Fruit fly (Drosophila melanogaster): ENCODE results near the gene narya.

The narya gene

DNA sequence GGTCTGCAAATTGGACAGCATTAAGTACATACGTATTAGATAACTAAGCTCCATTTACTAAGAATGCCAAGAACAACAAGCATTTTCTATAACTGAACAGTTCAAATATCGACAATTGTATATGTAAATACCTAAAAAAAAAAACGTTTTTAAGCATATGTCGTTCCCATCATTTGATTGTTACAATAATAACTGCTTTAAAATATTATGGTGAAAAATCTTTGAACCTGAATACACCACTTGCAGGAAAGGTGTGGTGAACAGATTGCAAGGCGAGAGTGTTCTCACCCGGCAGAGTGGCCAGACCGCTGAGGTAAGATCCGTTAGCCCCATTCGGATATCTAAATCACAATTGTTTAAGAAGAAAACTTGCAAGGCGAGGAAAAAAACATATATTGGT is at the start of gene narya:
Gene narya (plus strand): TSS at position 301 of the 400 bp plus-strand sequence.
- no peak for TF ChIP-seq EcR (GFP tag; optimal IDR thresholded peaks at IDR 0.05)

DNA sequence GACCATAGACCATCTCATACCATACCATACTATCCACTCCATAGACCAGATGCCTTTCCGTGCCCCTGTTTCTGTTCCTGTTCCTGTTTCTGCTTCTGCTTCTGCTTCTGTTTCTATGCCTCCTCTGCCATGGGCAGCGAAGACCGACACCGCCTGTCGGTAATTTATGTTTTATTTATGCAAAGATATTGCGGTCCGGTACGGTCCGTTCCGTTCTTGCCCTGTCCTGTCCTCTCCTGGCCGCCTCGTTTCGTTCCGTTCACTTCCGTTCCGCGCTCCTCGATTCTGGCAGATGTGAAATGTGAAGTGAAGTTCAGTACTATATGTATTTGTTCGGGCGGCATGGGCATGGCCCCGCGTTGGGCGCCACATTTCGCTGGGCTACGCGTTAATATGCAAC is 45.6 kb upstream of the narya start:
- TF ChIP-seq Snoo (tag; optimal IDR thresholded peaks at IDR 0.05) (no peak), CG13204 (GFP tag; optimal IDR thresholded peaks at IDR 0.05) (peak; percentile 36), CG8159 (tag; optimal IDR thresholded peaks at IDR 0.05) (no peak), CG4496 (GFP tag; IDR thresholded peaks at IDR 0.05) (no peak)

DNA sequence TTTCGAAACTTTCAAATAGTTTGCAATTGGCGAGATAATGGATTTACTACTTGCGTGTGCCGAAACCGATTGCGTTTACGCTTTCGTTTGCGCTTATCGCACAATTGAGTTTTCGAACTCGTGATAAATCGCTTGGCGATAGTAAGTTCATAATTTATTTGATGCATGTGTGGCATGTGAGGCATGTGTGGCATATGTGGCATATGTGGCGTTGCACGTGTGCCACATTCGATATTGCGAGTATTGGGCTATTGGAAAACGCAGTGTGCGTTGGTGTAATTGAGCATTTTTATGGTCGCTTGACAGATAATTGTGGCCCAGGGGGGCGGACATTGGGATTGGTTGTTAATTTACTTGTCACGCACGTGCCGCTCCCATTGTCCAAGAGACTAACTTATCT is 41.1 kb upstream of the narya start:
- no peak for TF ChIP-seq gl (tag; optimal IDR thresholded peaks at IDR 0.05)
- no peak for TF ChIP-seq Snoo (tag; optimal IDR thresholded peaks at IDR 0.05)
- TF ChIP-seq CG17806 (tag; optimal IDR thresholded peaks at IDR 0.05): no peak
- no peak for TF ChIP-seq CG15710 (tag; optimal IDR thresholded peaks at IDR 0.05)
- no peak for TF ChIP-seq EcR (GFP tag; optimal IDR thresholded peaks at IDR 0.05)

DNA sequence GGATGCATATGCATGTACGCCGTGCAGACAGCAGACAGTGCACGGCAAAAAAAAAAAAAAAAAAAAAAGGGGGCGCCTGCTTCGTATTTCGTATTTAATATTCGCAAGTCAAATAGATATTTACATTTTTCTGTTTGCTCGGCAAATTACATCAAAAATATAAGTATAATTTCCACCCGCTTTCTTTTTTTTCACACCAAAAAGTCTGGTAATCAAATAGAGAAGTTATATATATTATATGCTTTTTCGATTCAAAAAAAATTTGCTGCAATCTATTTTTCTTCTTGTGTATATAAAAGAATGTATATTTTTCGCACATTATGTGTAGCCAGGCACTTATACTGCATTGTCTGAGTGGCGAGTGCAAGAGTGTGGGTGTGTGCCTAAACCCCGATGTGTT is 26.6 kb upstream of the narya start:
- TF ChIP-seq CG9948 (tag; optimal IDR thresholded peaks at IDR 0.05): peak; percentile 21
- no peak for TF ChIP-seq Pif1B (GFP tag; optimal IDR thresholded peaks at IDR 0.05)
- peak; percentile 17 for TF ChIP-seq CG8159 (tag; optimal IDR thresholded peaks at IDR 0.05)
- no peak for TF ChIP-seq gl (tag; optimal IDR thresholded peaks at IDR 0.05)
- TF ChIP-seq Pif1A (GFP tag; optimal IDR thresholded peaks at IDR 0.05): no peak
- no peak for TF ChIP-seq CG12605 (GFP tag; IDR thresholded peaks at IDR 0.05)
- TF ChIP-seq CG14655 (GFP tag; optimal IDR thresholded peaks at IDR 0.05): peak; percentile 18
- TF ChIP-seq CG17806 (tag; optimal IDR thresholded peaks at IDR 0.05): peak; percentile 18
- TF ChIP-seq CG4496 (GFP tag; IDR thresholded peaks at IDR 0.05): 0 out of 3 replicates have a peak, but pooled peaks have one; percentile 14

DNA sequence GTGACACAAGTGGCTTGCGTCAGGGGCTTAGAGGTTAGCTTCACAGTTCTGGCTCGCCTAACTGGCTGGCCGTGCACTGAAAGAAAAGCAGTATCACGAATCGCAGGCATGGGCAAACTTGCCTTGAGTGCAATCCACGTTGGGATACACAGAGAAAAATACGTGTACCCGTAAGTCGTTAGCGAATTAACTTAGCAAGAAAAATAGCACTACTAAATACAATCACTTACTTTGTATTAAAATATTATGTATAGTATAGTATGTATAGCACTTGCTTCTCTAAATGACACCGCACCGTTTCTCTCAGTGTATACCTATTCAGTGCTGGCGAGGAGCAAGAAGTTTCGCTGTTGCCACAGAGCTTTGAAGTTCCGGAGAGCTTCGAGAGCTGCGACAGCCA is 21.7 kb upstream of the narya start:
- no peak for TF ChIP-seq CG32121 (GFP tag; IDR thresholded peaks at IDR 0.05)
- peak; percentile 42 for TF ChIP-seq CG14655 (GFP tag; optimal IDR thresholded peaks at IDR 0.05)
- TF ChIP-seq CG34367 (tag; optimal IDR thresholded peaks at IDR 0.05): peak; percentile 8
- no peak for TF ChIP-seq EcR (GFP tag; optimal IDR thresholded peaks at IDR 0.05)
- TF ChIP-seq CG8159 (tag; optimal IDR thresholded peaks at IDR 0.05): peak; percentile 42
- peak; percentile 45 for TF ChIP-seq CG9948 (tag; optimal IDR thresholded peaks at IDR 0.05)
- TF ChIP-seq CG17806 (tag; optimal IDR thresholded peaks at IDR 0.05): peak; percentile 19
- no peak for TF ChIP-seq D1 (tag; optimal IDR thresholded peaks at IDR 0.05)
- TF ChIP-seq CG4496 (GFP tag; IDR thresholded peaks at IDR 0.05): no peak
- TF ChIP-seq CG15710 (tag; optimal IDR thresholded peaks at IDR 0.05): peak; percentile 37
- TF ChIP-seq fd96Ca (GFP tag; IDR thresholded peaks at IDR 0.05): 0 out of 3 replicates have a peak, but pooled peaks have one; percentile 15
- peak; percentile 30 for TF ChIP-seq CG8301 (tag; optimal IDR thresholded peaks at IDR 0.05)

DNA sequence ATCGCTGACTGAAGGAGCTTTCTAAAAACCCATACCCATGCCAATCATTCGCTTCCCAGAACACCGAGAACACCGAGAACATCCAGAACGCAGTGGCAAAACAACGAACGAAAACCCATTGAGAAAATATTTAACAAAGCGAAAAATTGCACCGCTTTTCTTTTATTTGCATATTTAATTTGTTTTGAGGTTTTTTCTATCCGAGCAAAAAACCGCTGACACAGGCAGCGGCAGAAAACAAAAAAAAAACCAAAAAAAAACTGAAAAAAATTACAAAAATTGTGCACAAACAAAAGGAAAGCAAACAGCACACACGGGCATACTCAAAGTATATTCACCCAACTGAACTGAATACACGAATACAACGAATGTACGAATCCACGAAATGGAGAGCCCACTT is 13.2 kb upstream of the narya start:
- TF ChIP-seq Ets98B (GFP tag; IDR thresholded peaks at IDR 0.05) (no peak), CG4496 (GFP tag; IDR thresholded peaks at IDR 0.05) (no peak), Pif1A (GFP tag; optimal IDR thresholded peaks at IDR 0.05) (no peak), CG13204 (GFP tag; optimal IDR thresholded peaks at IDR 0.05) (no peak), CG34367 (tag; optimal IDR thresholded peaks at IDR 0.05) (no peak), CG10348 (GFP tag; IDR thresholded peaks at IDR 0.05) (no peak), CG9948 (tag; optimal IDR thresholded peaks at IDR 0.05) (no peak), CG12605 (GFP tag; IDR thresholded peaks at IDR 0.05) (no peak), Pif1B (GFP tag; optimal IDR thresholded peaks at IDR 0.05) (no peak), Snoo (tag; optimal IDR thresholded peaks at IDR 0.05) (no peak), gl (tag; optimal IDR thresholded peaks at IDR 0.05) (no peak), D1 (tag; optimal IDR thresholded peaks at IDR 0.05) (no peak), CG8301 (tag; optimal IDR thresholded peaks at IDR 0.05) (no peak), EcR (GFP tag; optimal IDR thresholded peaks at IDR 0.05) (no peak), CG32121 (GFP tag; IDR thresholded peaks at IDR 0.05) (no peak), CG8159 (tag; optimal IDR thresholded peaks at IDR 0.05) (no peak), CG14655 (GFP tag; optimal IDR thresholded peaks at IDR 0.05) (no peak), rn (GFP tag; IDR thresholded peaks at IDR 0.05) (no peak)

DNA sequence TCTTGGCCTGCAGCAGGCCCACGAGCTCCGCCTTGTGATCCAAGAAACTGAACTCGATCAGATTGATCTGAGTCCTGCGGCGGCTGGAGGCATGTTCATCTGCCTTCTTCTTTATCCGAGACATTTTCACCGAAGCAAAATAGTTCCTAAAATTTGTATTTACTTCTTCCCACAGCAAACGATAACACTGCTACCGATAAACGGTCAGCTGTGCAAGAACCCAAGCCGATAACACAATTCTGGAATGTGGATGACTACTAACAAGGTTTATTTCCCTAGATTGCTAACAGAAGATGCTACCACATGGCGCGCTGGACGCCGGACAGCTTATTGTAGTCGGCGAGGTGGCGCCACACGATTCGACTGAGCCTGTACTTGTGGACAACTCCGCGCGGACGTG is 4.3 kb downstream of the narya start, which contains the start of gene CG32533:
Gene CG32533 (minus strand): TSS at position 278 of the 400 bp plus-strand sequence.
- TF ChIP-seq Pif1B (GFP tag; optimal IDR thresholded peaks at IDR 0.05) (no peak), CG4496 (GFP tag; IDR thresholded peaks at IDR 0.05) (no peak), rn (GFP tag; IDR thresholded peaks at IDR 0.05) (no peak), fd96Ca (GFP tag; IDR thresholded peaks at IDR 0.05) (no peak), CG17806 (tag; optimal IDR thresholded peaks at IDR 0.05) (no peak), CG10348 (GFP tag; IDR thresholded peaks at IDR 0.05) (no peak), Ets98B (GFP tag; IDR thresholded peaks at IDR 0.05) (no peak), CG8159 (tag; optimal IDR thresholded peaks at IDR 0.05) (no peak), CG14655 (GFP tag; optimal IDR thresholded peaks at IDR 0.05) (no peak), EcR (GFP tag; optimal IDR thresholded peaks at IDR 0.05) (no peak), CG9948 (tag; optimal IDR thresholded peaks at IDR 0.05) (no peak), CG8301 (tag; optimal IDR thresholded peaks at IDR 0.05) (no peak), gl (tag; optimal IDR thresholded peaks at IDR 0.05) (no peak), CG12605 (GFP tag; IDR thresholded peaks at IDR 0.05) (no peak), CG15710 (tag; optimal IDR thresholded peaks at IDR 0.05) (no peak), Pif1A (GFP tag; optimal IDR thresholded peaks at IDR 0.05) (no peak), CG34367 (tag; optimal IDR thresholded peaks at IDR 0.05) (no peak), Snoo (tag; optimal IDR thresholded peaks at IDR 0.05) (no peak), D1 (tag; optimal IDR thresholded peaks at IDR 0.05) (no peak), CG32121 (GFP tag; IDR thresholded peaks at IDR 0.05) (no peak)
